Fruit fly (Drosophila melanogaster): ENCODE results near the gene PGRP-SB1.

The PGRP-SB1 gene

DNA sequence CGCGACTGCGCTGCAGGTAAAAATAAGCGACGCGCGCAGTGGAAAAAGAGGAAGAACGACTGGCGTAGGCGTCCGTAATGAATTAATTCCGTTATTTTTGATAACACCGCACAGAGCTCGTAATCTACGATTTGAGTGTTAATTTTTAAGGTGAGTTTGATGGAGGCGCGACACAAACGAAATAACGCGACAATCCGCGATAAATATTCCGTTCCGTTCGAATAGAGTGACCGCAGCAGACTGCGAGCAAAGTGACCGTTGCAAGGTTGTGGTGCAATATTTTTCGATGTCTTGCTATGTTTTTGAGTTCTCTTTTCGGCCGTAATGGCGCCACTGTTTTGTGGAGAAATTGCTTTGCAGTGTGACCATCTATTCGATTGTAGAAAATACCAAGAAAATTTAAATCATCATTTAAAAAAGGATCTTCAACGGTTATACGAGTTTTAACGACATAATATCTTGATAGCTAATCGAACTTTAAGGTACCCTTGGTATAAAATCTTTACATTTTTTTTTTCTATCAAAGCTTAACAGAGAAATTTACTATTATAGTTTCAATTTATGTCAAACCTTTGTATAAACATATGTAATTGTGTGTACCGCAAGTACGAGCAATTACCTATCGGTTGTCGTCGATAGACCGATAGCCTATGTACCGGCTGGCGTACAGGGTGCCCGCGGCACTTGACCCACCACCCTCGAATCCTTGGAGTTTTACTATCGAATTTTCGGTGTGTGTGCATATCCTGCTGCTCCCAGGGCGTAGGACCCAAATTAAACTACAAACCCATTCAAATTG, 16.2 kb downstream of the PGRP-SB1 start, which contains the start of the genes CG43954, Lasp and Dab (continued):
- TF ChIP-seq mam (GFP tag; optimal IDR thresholded peaks at IDR 0.05) (no peak), mld (GFP tag; IDR thresholded peaks at IDR 0.05; ENCODE audit: partially characterized antibody) (peak; percentile 22; the same call in 1 of the 3 replicates), CG30431 (GFP tag; optimal IDR thresholded peaks at IDR 0.05) (no peak), H2.0 (GFP tag; IDR thresholded peaks at IDR 0.05) (peak; percentile 44; the same call in 1 of the 2 replicates), prd (optimal IDR thresholded peaks at IDR 0.05) (no peak), prd (GFP tag; IDR thresholded peaks at IDR 0.05) (no peak), vvl (GFP tag; IDR thresholded peaks at IDR 0.05) (peak; percentile 58), dm (GFP tag; optimal IDR thresholded peaks at IDR 0.05) (no peak), Taf1 (GFP tag; IDR thresholded peaks at IDR 0.05) (no peak), crc (GFP tag; optimal IDR thresholded peaks at IDR 0.05) (no peak), TFAM (GFP tag; optimal IDR thresholded peaks at IDR 0.05) (no peak), sd (tag; optimal IDR thresholded peaks at IDR 0.05) (peak; percentile 55), CG12155 (GFP tag; optimal IDR thresholded peaks at IDR 0.05) (no peak), en (GFP tag; optimal IDR thresholded peaks at IDR 0.05) (no peak), CG2120 (GFP tag; optimal IDR thresholded peaks at IDR 0.05) (no peak), ranshi (GFP tag; IDR thresholded peaks at IDR 0.05) (no peak), CG30020 (tag; optimal IDR thresholded peaks at IDR 0.05) (peak; percentile 61), klu (GFP tag; IDR thresholded peaks at IDR 0.05) (no peak), CG15601 (tag; optimal IDR thresholded peaks at IDR 0.05) (peak; percentile 48), Bteb2 (GFP tag; optimal IDR thresholded peaks at IDR 0.05) (no peak), Kr (GFP tag; optimal IDR thresholded peaks at IDR 0.05) (no peak), Hr78 (GFP tag; optimal IDR thresholded peaks at IDR 0.05) (no peak), ash1 (GFP tag; optimal IDR thresholded peaks at IDR 0.05) (no peak), CG4820 (GFP tag; optimal IDR thresholded peaks at IDR 0.05) (no peak), pho (GFP tag; optimal IDR thresholded peaks at IDR 0.05) (no peak), CG10321 (GFP tag; IDR thresholded peaks at IDR 0.05) (peak; percentile 51), bab2 (GFP tag; optimal IDR thresholded peaks at IDR 0.05) (no peak), CG6654 (GFP tag; optimal IDR thresholded peaks at IDR 0.05) (no peak), CG34376 (GFP tag; optimal IDR thresholded peaks at IDR 0.05) (peak; percentile 71), sna (GFP tag; IDR thresholded peaks at IDR 0.05; ENCODE audit: partially characterized antibody) (no peak), C15 (GFP tag; IDR thresholded peaks at IDR 0.05) (no peak), sima (GFP tag; optimal IDR thresholded peaks at IDR 0.05) (no peak), lab (GFP tag; optimal IDR thresholded peaks at IDR 0.05) (peak; percentile 56), gsb-n (tag; optimal IDR thresholded peaks at IDR 0.05) (peak; percentile 40), hth (optimal IDR thresholded peaks at IDR 0.05) (no peak), Sry-δ (GFP tag; optimal IDR thresholded peaks at IDR 0.05) (peak; percentile 49), CG30403 (GFP tag; optimal IDR thresholded peaks at IDR 0.05) (peak; percentile 29), scrt (GFP tag; optimal IDR thresholded peaks at IDR 0.05) (peak; percentile 28), CG10366 (GFP tag; IDR thresholded peaks at IDR 0.05) (peak; percentile 17; the same call in 1 of the 2 replicates), gem (tag; optimal IDR thresholded peaks at IDR 0.05) (no peak), CG9727 (GFP tag; optimal IDR thresholded peaks at IDR 0.05) (peak; percentile 38), wek (GFP tag; optimal IDR thresholded peaks at IDR 0.05) (peak; percentile 60), CG3065 (GFP tag; optimal IDR thresholded peaks at IDR 0.05) (peak; percentile 24), CG31441 (GFP tag; IDR thresholded peaks at IDR 0.05) (peak; percentile 49; the same call in 1 of the 2 replicates), psq (GFP tag; optimal IDR thresholded peaks at IDR 0.05) (peak; percentile 8), HmgD (GFP tag; optimal IDR thresholded peaks at IDR 0.05) (no peak), aop (GFP tag; IDR thresholded peaks at IDR 0.05) (no peak), CG14860 (GFP tag; IDR thresholded peaks at IDR 0.05; ENCODE audit: partially characterized antibody) (no peak; the same call in 2 of the 3 replicates), CG7556 (GFP tag; optimal IDR thresholded peaks at IDR 0.05) (no peak), bigmax (GFP tag; optimal IDR thresholded peaks at IDR 0.05) (no peak)

Measured in whole organism, embryonic.